Worm (Caenorhabditis elegans): Measurements from ENCODE around the gene sta-2.

Gene sta-2

ce11 chrV:9738077-9738705, 2.8 kb upstream of the sta-2 start:
- TF ChIP-seq crh-2 (tag; optimal IDR thresholded peaks at IDR 0.05) (peak; percentile 18), fos-1 (tag; optimal IDR thresholded peaks at IDR 0.05) (peak; percentile 71), nhr-11 (tag; optimal IDR thresholded peaks at IDR 0.05) (no peak), sma-9 (GFP tag; optimal IDR thresholded peaks at IDR 0.05) (peak; percentile 24), sma-9 (tag; optimal IDR thresholded peaks at IDR 0.05) (no peak), ama-1 (optimal IDR thresholded peaks at IDR 0.05) (no peak)

DNA sequence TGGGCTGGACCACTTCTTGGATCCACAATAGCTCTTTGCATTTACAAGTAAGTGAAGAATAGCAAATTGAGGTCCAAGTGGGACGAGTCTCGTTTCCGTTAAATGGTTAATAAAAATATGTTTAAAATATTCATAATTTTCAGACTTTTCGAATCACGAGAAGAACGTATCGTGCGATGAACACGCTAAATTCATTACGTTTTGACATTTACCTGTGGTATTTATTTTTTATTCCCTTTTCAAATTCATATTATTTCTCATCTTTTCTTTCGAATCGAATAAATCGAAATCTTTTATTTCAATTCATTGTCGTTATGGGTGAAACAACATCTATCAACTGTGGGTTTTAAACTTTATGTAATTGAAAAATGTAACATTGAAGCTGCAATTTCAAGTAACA, 1.6 kb upstream of the sta-2 start, which contains the start of gene marc-1:
TSS of gene marc-1 (plus strand) at position 301 of the 400 bp plus-strand sequence.
- TF ChIP-seq lsy-2 (tag; optimal IDR thresholded peaks at IDR 0.05) (no peak), sem-4 (tag; optimal IDR thresholded peaks at IDR 0.05) (no peak), crh-2 (tag; optimal IDR thresholded peaks at IDR 0.05) (no peak), aly-2 (tag; optimal IDR thresholded peaks at IDR 0.05) (no peak), nhr-77 (tag; optimal IDR thresholded peaks at IDR 0.05) (no peak), R02D3.7 (tag; optimal IDR thresholded peaks at IDR 0.05) (no peak), ama-1 (optimal IDR thresholded peaks at IDR 0.05) (no peak), snpc-4 (tag; optimal IDR thresholded peaks at IDR 0.05) (no peak)

DNA sequence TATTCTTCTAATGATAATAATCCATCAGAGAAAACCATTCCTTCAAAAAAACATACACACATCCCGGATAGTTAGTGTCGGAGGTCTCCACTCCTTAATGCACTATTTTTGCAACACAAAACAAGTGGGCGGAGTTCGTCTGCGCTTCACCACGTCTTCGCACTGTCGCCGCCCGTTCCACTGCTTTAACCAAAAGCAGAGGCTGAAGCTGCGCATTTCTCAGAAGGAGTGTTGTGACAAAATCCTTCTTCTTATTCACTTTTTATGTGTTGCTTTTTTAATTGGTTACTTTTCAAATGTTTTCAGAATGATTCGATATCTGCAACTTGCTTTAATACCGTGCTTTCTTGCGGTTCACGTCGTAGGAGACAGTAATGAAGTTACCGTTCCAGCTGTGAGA, 3.9 kb downstream of the sta-2 start, which contains the start of gene F58E6.13:
TSS of gene F58E6.13 (plus strand) at position 301 of the 400 bp plus-strand sequence.
- TF ChIP-seq nhr-6 (tag; optimal IDR thresholded peaks at IDR 0.05) (no peak), elt-3 (tag; optimal IDR thresholded peaks at IDR 0.05) (no peak), C34F6.9 (tag; optimal IDR thresholded peaks at IDR 0.05) (no peak), lin-11 (tag; optimal IDR thresholded peaks at IDR 0.05) (no peak), egl-27 (tag; optimal IDR thresholded peaks at IDR 0.05) (no peak)

DNA sequence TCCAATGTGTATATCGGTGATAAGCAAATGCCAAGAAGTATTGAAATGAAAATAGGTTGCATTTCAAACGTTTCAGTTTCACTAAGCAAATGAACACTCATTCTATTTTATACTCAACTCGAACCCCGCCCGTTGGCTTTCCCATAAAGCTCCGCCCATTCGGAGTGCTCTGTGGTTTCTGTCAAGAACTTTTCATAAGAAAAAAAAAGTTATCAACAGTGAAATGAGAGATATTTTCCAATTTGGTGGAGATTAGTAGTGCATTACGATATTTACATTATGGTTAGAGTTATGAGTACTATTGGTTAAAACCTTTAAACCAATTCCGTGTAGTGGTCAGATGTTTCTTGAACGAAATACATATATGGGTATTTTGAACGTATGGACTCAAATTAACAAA, 9.3 kb downstream of the sta-2 start, which contains the start of gene F58E6.4:
TSS of gene F58E6.4 (minus strand) at position 101 of the 400 bp plus-strand sequence.
- no peak for TF ChIP-seq ama-1 (optimal IDR thresholded peaks at IDR 0.05)
- no peak for TF ChIP-seq elt-3 (tag; optimal IDR thresholded peaks at IDR 0.05)
- TF ChIP-seq dmd-4 (tag; optimal IDR thresholded peaks at IDR 0.05) = no peak
- TF ChIP-seq lin-11 (tag; optimal IDR thresholded peaks at IDR 0.05) = no peak
- TF ChIP-seq C34F6.9 (tag; optimal IDR thresholded peaks at IDR 0.05) = no peak
- no peak for TF ChIP-seq fos-1 (tag; optimal IDR thresholded peaks at IDR 0.05)
- TF ChIP-seq nhr-25 (tag; optimal IDR thresholded peaks at IDR 0.05) = no peak
- no peak for TF ChIP-seq zag-1 (tag; optimal IDR thresholded peaks at IDR 0.05)
- TF ChIP-seq nhr-21 (tag; optimal IDR thresholded peaks at IDR 0.05) = no peak
- TF ChIP-seq nhr-11 (tag; optimal IDR thresholded peaks at IDR 0.05) = no peak
- no peak for TF ChIP-seq ztf-11 (tag; optimal IDR thresholded peaks at IDR 0.05)
- no peak for TF ChIP-seq mbf-1 (tag; optimal IDR thresholded peaks at IDR 0.05)
- no peak for TF ChIP-seq nhr-23 (tag; optimal IDR thresholded peaks at IDR 0.05)
- no peak for TF ChIP-seq snpc-4 (tag; optimal IDR thresholded peaks at IDR 0.05)
- TF ChIP-seq unc-55 (GFP tag; optimal IDR thresholded peaks at IDR 0.05) = no peak
- TF ChIP-seq ztf-1 (GFP tag; conservative IDR thresholded peaks at IDR 0.05) = no peak

DNA sequence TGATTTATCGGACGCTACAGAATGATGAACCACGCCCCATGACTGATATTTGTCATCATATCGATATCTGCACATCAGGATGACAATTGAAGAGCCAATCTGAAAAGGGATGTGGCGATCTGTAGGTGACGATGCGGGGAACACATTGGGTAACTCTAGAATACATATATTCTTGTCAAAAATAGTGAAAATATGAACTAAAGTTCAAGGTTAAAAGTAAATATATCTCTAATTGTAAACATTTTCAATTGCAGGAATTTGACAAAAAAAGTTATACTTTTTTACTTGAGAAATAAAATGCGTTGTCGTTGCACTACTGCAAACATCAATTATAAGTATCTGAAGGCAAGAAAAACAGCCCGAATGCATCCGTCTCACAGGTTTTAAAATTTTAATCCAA, 11.9 kb downstream of the sta-2 start, which contains the start of gene F58E6.6:
TSS of gene F58E6.6 (minus strand) at position 101 of the 400 bp plus-strand sequence.
- no peak for TF ChIP-seq elt-1 (tag; optimal IDR thresholded peaks at IDR 0.05)
- no peak for TF ChIP-seq mab-5 (tag; optimal IDR thresholded peaks at IDR 0.05)
- no peak for TF ChIP-seq F13H6.1 (tag; optimal IDR thresholded peaks at IDR 0.05)
- TF ChIP-seq Y55F3AM.14 (GFP tag; optimal IDR thresholded peaks at IDR 0.05) = no peak
- TF ChIP-seq ztf-1 (GFP tag; conservative IDR thresholded peaks at IDR 0.05) = no peak
- no peak for TF ChIP-seq blmp-1 (tag; optimal IDR thresholded peaks at IDR 0.05; ENCODE audit: insufficient read depth)
- TF ChIP-seq crh-2 (tag; optimal IDR thresholded peaks at IDR 0.05) = no peak
- no peak for TF ChIP-seq lin-39 (tag; optimal IDR thresholded peaks at IDR 0.05)
- TF ChIP-seq nhr-10 (tag; optimal IDR thresholded peaks at IDR 0.05) = no peak
- TF ChIP-seq lsy-2 (tag; optimal IDR thresholded peaks at IDR 0.05) = no peak
- TF ChIP-seq C34F6.9 (tag; optimal IDR thresholded peaks at IDR 0.05) = no peak
- TF ChIP-seq nhr-77 (tag; optimal IDR thresholded peaks at IDR 0.05) = no peak
- no peak for TF ChIP-seq fos-1 (tag; optimal IDR thresholded peaks at IDR 0.05)
